Fruit fly (Drosophila melanogaster) whole organism, wandering third instar larva: ENCODE measurements around the gene CG5727.

Source experiments
- Abd-B ChIP-seq: fragments of >200 bp; optimal IDR thresholded peaks from 2 replicates; lab custom pipeline; 2017; ENCODE audit warnings: missing biosample characterization, missing genetic modification characterization
- CG32264 ChIP-seq: fragments of 200-800 bp; sonication (Bioruptor generic); optimal IDR thresholded peaks from 2 replicates; lab custom pipeline; 2016; ENCODE audit warnings: missing biosample characterization, missing genetic modification characterization
- CG9705 ChIP-seq: fragments of 200-800 bp; sonication (Bioruptor generic); optimal IDR thresholded peaks from 2 replicates; lab custom pipeline; 2018; ENCODE audit warnings: missing biosample characterization, mild to moderate bottlenecking, missing genetic modification characterization
- CrebA ChIP-seq: fragments of 200-800 bp; sonication (Bioruptor generic); optimal IDR thresholded peaks from 2 replicates; lab custom pipeline; 2016; ENCODE audit warnings: missing biosample characterization, mild to moderate bottlenecking, missing genetic modification characterization, borderline replicate concordance
- Dfd ChIP-seq: fragments of >200 bp; optimal IDR thresholded peaks from 2 replicates; lab custom pipeline; 2017; ENCODE audit warnings: missing biosample characterization, missing genetic modification characterization
- Dif ChIP-seq: fragments of 200-275, 200-300 bp; sonication (Bioruptor generic); optimal IDR thresholded peaks from 2 replicates; lab custom pipeline; 2018; ENCODE audit warnings: missing biosample characterization, missing genetic modification characterization; ENCODE audit not compliant: partially characterized antibody
- GATAd ChIP-seq: sonication (Bioruptor generic); optimal IDR thresholded peaks from 2 replicates; lab custom pipeline; 2016; ENCODE audit warnings: missing biosample characterization, missing genetic modification characterization
- HLH106 ChIP-seq: fragments of 200-800 bp; optimal IDR thresholded peaks from 3 replicates; lab custom pipeline; 2019; ENCODE audit warnings: missing biosample characterization, mild to moderate bottlenecking, missing genetic modification characterization, moderate library complexity
- Hnf4 ChIP-seq: fragments of 200-800 bp; sonication (Bioruptor generic); optimal IDR thresholded peaks from 2 replicates; lab custom pipeline; 2016; ENCODE audit warnings: missing biosample characterization, mild to moderate bottlenecking, missing genetic modification characterization
- Hr78 ChIP-seq: fragments of >200 bp; optimal IDR thresholded peaks from 2 replicates; lab custom pipeline; 2017; ENCODE audit warnings: missing biosample characterization, missing genetic modification characterization
- Hr83 ChIP-seq: fragments of 200-300 bp; sonication (Bioruptor generic); optimal IDR thresholded peaks from 2 replicates; lab custom pipeline; 2016; ENCODE audit warnings: missing biosample characterization, mild to moderate bottlenecking, missing genetic modification characterization, moderate library complexity; ENCODE audit not compliant: poor library complexity, severe bottlenecking
- Jra ChIP-seq: sonication (Bioruptor generic); optimal IDR thresholded peaks from 2 replicates; lab custom pipeline; 2016; ENCODE audit warnings: missing biosample characterization, missing genetic modification characterization
- Mio ChIP-seq: sonication (Bioruptor generic); optimal IDR thresholded peaks from 2 replicates; lab custom pipeline; 2016; ENCODE audit warnings: missing biosample characterization, missing genetic modification characterization
- Myc ChIP-seq: fragments of >200 bp; optimal IDR thresholded peaks from 2 replicates; lab custom pipeline; 2017
- N ChIP-seq: fragments of >200 bp; optimal IDR thresholded peaks from 2 replicates; lab custom pipeline; 2018; ENCODE audit warnings: missing biosample characterization, missing external identifiers, missing genetic modification characterization
- OdsH ChIP-seq: fragments of 200-800 bp; sonication (Bioruptor generic); optimal IDR thresholded peaks from 2 replicates; lab custom pipeline; 2016; ENCODE audit warnings: missing biosample characterization, mild to moderate bottlenecking, missing genetic modification characterization
- Rel ChIP-seq, 2 experiments: fragments of 200-800 bp; sonication (Bioruptor generic) in 1 of 2; optimal IDR thresholded peaks; 2 replicates in 1 of 2; 3 replicates in 1 of 2; lab custom pipeline; 2016 to 2019; ENCODE audit warnings: mild to moderate bottlenecking in 2 of 2, missing biosample characterization in 2 of 2, missing genetic modification characterization in 2 of 2, moderate library complexity in 1 of 2
- Sp1 ChIP-seq: fragments of 200-800 bp; sonication (Bioruptor generic); optimal IDR thresholded peaks from 3 replicates; lab custom pipeline; 2019; ENCODE audit warnings: missing biosample characterization, mild to moderate bottlenecking, missing genetic modification characterization, moderate library complexity
- Vsx2 ChIP-seq: fragments of 200-300, 225-300 bp; sonication (Bioruptor generic); optimal IDR thresholded peaks from 2 replicates; lab custom pipeline; 2018; ENCODE audit warnings: missing biosample characterization, missing genetic modification characterization; ENCODE audit not compliant: partially characterized antibody
- br ChIP-seq: fragments of 200-800 bp; sonication (Bioruptor generic); optimal IDR thresholded peaks from 2 replicates; lab custom pipeline; 2016; ENCODE audit warnings: missing biosample characterization, missing genetic modification characterization
- brk ChIP-seq: fragments of 200-800 bp; sonication (Bioruptor generic); optimal IDR thresholded peaks from 2 replicates; lab custom pipeline; 2016; ENCODE audit warnings: missing biosample characterization, mild to moderate bottlenecking, missing genetic modification characterization
- dl ChIP-seq, 2 experiments: fragments of 175-275, 200-275 bp in 1 of 2; fragments of 200-275 bp in 1 of 2; sonication (Bioruptor generic); optimal IDR thresholded peaks; lab custom pipeline; 2018; ENCODE audit warnings: mild to moderate bottlenecking in 2 of 2, missing biosample characterization in 2 of 2, missing genetic modification characterization in 2 of 2, moderate library complexity in 2 of 2; ENCODE audit not compliant: partially characterized antibody in 2 of 2, insufficient read depth in 1 of 2
- dmrt93B ChIP-seq: fragments of 200-800 bp; sonication (Bioruptor generic); optimal IDR thresholded peaks from 2 replicates; lab custom pipeline; 2018; ENCODE audit warnings: missing biosample characterization, mild to moderate bottlenecking, missing genetic modification characterization
- dsf ChIP-seq: sonication (Bioruptor generic); optimal IDR thresholded peaks from 2 replicates; lab custom pipeline; 2016; ENCODE audit warnings: missing biosample characterization, missing genetic modification characterization, borderline replicate concordance
- ey ChIP-seq: fragments of 200-800 bp; sonication (Bioruptor generic); optimal IDR thresholded peaks from 2 replicates; lab custom pipeline; 2016; ENCODE audit warnings: missing biosample characterization, missing genetic modification characterization
- foxo ChIP-seq, 2 experiments: fragments of 200-800 bp; sonication (Bioruptor generic); optimal IDR thresholded peaks; 2 replicates in 1 of 2; 3 replicates in 1 of 2; lab custom pipeline; 2016 to 2017; ENCODE audit warnings: missing biosample characterization in 2 of 2, missing genetic modification characterization in 2 of 2
- fru ChIP-seq: fragments of 200-800 bp; sonication (Bioruptor generic); optimal IDR thresholded peaks from 3 replicates; lab custom pipeline; 2016; ENCODE audit warnings: missing biosample characterization, mild to moderate bottlenecking, missing genetic modification characterization
- h ChIP-seq: fragments of 200-800 bp; sonication (Bioruptor generic); optimal IDR thresholded peaks from 3 replicates; lab custom pipeline; 2016; ENCODE audit warnings: missing biosample characterization, mild to moderate bottlenecking, missing genetic modification characterization
- jim ChIP-seq: fragments of 175-275, 200-325 bp; sonication (Bioruptor generic); optimal IDR thresholded peaks from 2 replicates; lab custom pipeline; 2016; ENCODE audit warnings: missing biosample characterization, mild to moderate bottlenecking, missing genetic modification characterization
- lola ChIP-seq: fragments of >200 bp; optimal IDR thresholded peaks from 2 replicates; lab custom pipeline; 2017; ENCODE audit warnings: missing biosample characterization, missing genetic modification characterization
- pan ChIP-seq: fragments of >200 bp; optimal IDR thresholded peaks from 2 replicates; lab custom pipeline; 2017
- psq ChIP-seq: fragments of 200-800 bp; sonication (Bioruptor generic); optimal IDR thresholded peaks from 3 replicates; lab custom pipeline; 2017; ENCODE audit warnings: missing biosample characterization, mild to moderate bottlenecking, missing genetic modification characterization, moderate library complexity
- rgr ChIP-seq: fragments of 200-800 bp; sonication (Bioruptor generic); optimal IDR thresholded peaks from 3 replicates; lab custom pipeline; 2016; ENCODE audit warnings: missing biosample characterization, mild to moderate bottlenecking, missing genetic modification characterization
- sage ChIP-seq: fragments of 200-800 bp; sonication (Bioruptor generic); optimal IDR thresholded peaks from 2 replicates; lab custom pipeline; 2016; ENCODE audit warnings: missing biosample characterization, mild to moderate bottlenecking, missing genetic modification characterization
- sv ChIP-seq: fragments of 200-800 bp; sonication (Bioruptor generic); optimal IDR thresholded peaks from 3 replicates; lab custom pipeline; 2016; ENCODE audit warnings: missing biosample characterization, missing genetic modification characterization
- tai ChIP-seq: sonication (Bioruptor generic); optimal IDR thresholded peaks from 2 replicates; lab custom pipeline; 2016; ENCODE audit warnings: missing biosample characterization, missing genetic modification characterization
- usp ChIP-seq: fragments of >200 bp; optimal IDR thresholded peaks from 2 replicates; lab custom pipeline; 2017; ENCODE audit warnings: missing biosample characterization, missing genetic modification characterization
- woc ChIP-seq: sonication (Bioruptor generic); optimal IDR thresholded peaks from 2 replicates; lab custom pipeline; 2016; ENCODE audit warnings: missing biosample characterization, mild to moderate bottlenecking, missing genetic modification characterization

Gene CG5727

DNA sequence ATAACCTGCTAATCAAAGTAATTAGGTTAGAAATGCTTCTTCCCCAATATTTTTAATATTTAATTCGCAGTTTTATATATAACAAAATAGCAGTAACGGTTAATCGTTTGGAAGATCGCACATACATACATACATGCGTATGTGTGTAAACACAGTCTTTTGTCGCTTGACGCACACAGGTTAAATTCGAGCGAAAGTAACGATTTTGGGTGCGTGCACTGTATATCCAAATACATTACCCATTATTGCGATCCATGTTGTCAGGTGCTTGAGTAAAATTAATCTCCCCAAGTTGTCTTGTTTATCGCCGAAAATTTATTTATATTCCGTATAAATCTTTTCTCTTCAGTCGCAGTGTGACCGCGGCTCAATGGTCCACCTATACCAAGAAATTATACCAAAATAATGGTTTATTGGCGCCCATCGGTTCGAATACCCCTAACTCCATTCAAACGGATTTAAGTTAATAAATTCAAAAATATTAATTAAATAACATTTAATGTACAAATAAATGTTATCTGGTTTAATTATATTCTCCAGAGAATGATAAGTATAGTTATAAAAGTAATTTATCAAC is 6.5 kb downstream of the CG5727 start, which contains the start of gene CG34159:
CG34159 (minus strand) TSS at position 385 of the 577 bp plus-strand sequence.
- TF ChIP-seq sv (GFP tag; lab: Kevin White, UChicago) = no peak
- TF ChIP-seq h (GFP tag; lab: Kevin White, UChicago) = no peak
- no peak for TF ChIP-seq Myc (lab: Kevin White, UChicago)
- no peak for TF ChIP-seq Dfd (GFP tag; lab: Kevin White, UChicago)
- no peak for TF ChIP-seq Vsx2 (GFP tag; lab: Kevin White, UChicago)
- no peak for TF ChIP-seq sage (GFP tag; lab: Kevin White, UChicago)
- TF ChIP-seq woc (GFP tag; lab: Kevin White, UChicago) = no peak
- TF ChIP-seq dl (GFP tag; optimal IDR thresholded peaks at IDR 0.05; lab: Kevin White, UChicago; ENCODE audit: insufficient read depth in 1 of 2, partially characterized antibody in 2 of 2) = no peak
- TF ChIP-seq HLH106 (tag; lab: Kevin White, UChicago) = no peak
- no peak for TF ChIP-seq tai
- no peak for TF ChIP-seq Sp1 (GFP tag; lab: Kevin White, UChicago)

dm6 chr2L:10201743-10202142 is 8.7 kb downstream of the CG5727 start:
- TF ChIP-seq rgr (GFP tag; lab: Kevin White, UChicago) (no peak), fru (GFP tag; lab: Kevin White, UChicago) (no peak), Jra (no peak), br (GFP tag; lab: Kevin White, UChicago) (no peak), CG32264 (GFP tag; lab: Kevin White, UChicago) (no peak)

dm6 chr2L:10200847-10201246 is 9.6 kb downstream of the CG5727 start, which contains the start of the genes Ripalpha and RpL7:
Ripalpha (minus strand) TSS chr2L:10200974.
RpL7 (plus strand) TSS chr2L:10201004.
- TF ChIP-seq woc (GFP tag; lab: Kevin White, UChicago) (peak; percentile 71), h (GFP tag; lab: Kevin White, UChicago) (peak; percentile 98), CG32264 (GFP tag; lab: Kevin White, UChicago) (peak; percentile 93), GATAd (peak; percentile 80), CrebA (GFP tag; lab: Kevin White, UChicago) (no peak), HLH106 (tag; lab: Kevin White, UChicago) (peak; percentile 91), Jra (peak; percentile 89), Abd-B (GFP tag; lab: Kevin White, UChicago) (no peak), psq (GFP tag; lab: Kevin White, UChicago) (peak; percentile 85), rgr (GFP tag; lab: Kevin White, UChicago) (peak; percentile 99), Hr83 (GFP tag; lab: Kevin White, UChicago) (peak; percentile 100), dl (GFP tag; optimal IDR thresholded peaks at IDR 0.05; lab: Kevin White, UChicago; ENCODE audit: insufficient read depth in 1 of 2, partially characterized antibody in 2 of 2) (no peak), Vsx2 (GFP tag; lab: Kevin White, UChicago) (peak; percentile 89), usp (GFP tag; lab: Kevin White, UChicago) (no peak), Dfd (GFP tag; lab: Kevin White, UChicago) (no peak), Dif (GFP tag; lab: Kevin White, UChicago) (peak; percentile 71), Rel (GFP tag; optimal IDR thresholded peaks at IDR 0.05; lab: Kevin White, UChicago) (peak; percentile 58), Rel (tag; optimal IDR thresholded peaks at IDR 0.05; lab: Kevin White, UChicago) (peak; percentile 81), Mio (GFP tag; lab: Kevin White, UChicago) (peak; percentile 91), fru (GFP tag; lab: Kevin White, UChicago) (peak; percentile 86), dsf (GFP tag; lab: Kevin White, UChicago) (peak; percentile 88), tai (peak; percentile 62), br (GFP tag; lab: Kevin White, UChicago) (peak; percentile 98), Hr78 (no peak), foxo (GFP tag; optimal IDR thresholded peaks at IDR 0.05; lab: Kevin White, UChicago) (peak; percentile 52 to 97), OdsH (GFP tag; lab: Kevin White, UChicago) (peak; percentile 96), sage (GFP tag; lab: Kevin White, UChicago) (peak; percentile 88), N (GFP tag; lab: Kevin White, UChicago) (no peak), Sp1 (GFP tag; lab: Kevin White, UChicago) (peak; percentile 95), sv (GFP tag; lab: Kevin White, UChicago) (peak; percentile 98), Myc (lab: Kevin White, UChicago) (peak; percentile 77), dmrt93B (GFP tag; lab: Kevin White, UChicago) (peak; percentile 99), jim (peak; percentile 2), brk (GFP tag; lab: Kevin White, UChicago) (peak; percentile 87), CG9705 (GFP tag; lab: Kevin White, UChicago) (peak; percentile 97), lola (GFP tag; lab: Kevin White, UChicago) (no peak), ey (GFP tag; lab: Kevin White, UChicago) (peak; percentile 89), Hnf4 (peak; percentile 96), pan (lab: Kevin White, UChicago) (no peak)
